Worm (Caenorhabditis elegans) whole organism, late embryonic: Measurements from ENCODE around the gene F53C3.4.

Experiments
- ama-1 ChIP-seq: fragments of 150-350 bp; optimal IDR thresholded peaks from 2 replicates; lab custom pipeline; 2014
- ceh-22 ChIP-seq: sonication (generic microtip); optimal IDR thresholded peaks from 2 replicates; lab custom pipeline; 2017; ENCODE audit warnings: missing biosample characterization, missing genetic modification characterization
- ceh-48 ChIP-seq: sonication (generic microtip); optimal IDR thresholded peaks from 2 replicates; lab custom pipeline; 2016; ENCODE audit warnings: missing genetic modification characterization, inconsistent platforms, missing compliant biosample characterization
- ceh-9 ChIP-seq: sonication (generic microtip); optimal IDR thresholded peaks from 2 replicates; lab custom pipeline; 2016; ENCODE audit warnings: mild to moderate bottlenecking, missing genetic modification characterization, inconsistent platforms, missing compliant biosample characterization
- hlh-30 ChIP-seq: sonication (generic microtip); optimal IDR thresholded peaks from 2 replicates; lab custom pipeline; 2017; ENCODE audit warnings: antibody characterized with exemption, missing genetic modification characterization, missing compliant biosample characterization; ENCODE audit not compliant: insufficient read depth
- lin-11 ChIP-seq: fragments of 200-800 bp; sonication (Bioruptor generic); optimal IDR thresholded peaks from 2 replicates; lab custom pipeline; 2018; ENCODE audit warnings: mild to moderate bottlenecking, missing genetic modification characterization, missing compliant biosample characterization

ce11 chrII:3910737-3911136 is 9.5 kb downstream of the F53C3.4 start, which contains the start of gene bcmo-2:
- TF ChIP-seq ama-1 (no peak), ceh-9 (tag; lab: Kevin White, UChicago) (no peak), hlh-30 (tag; lab: Kevin White, UChicago) (no peak), ceh-48 (tag; lab: Kevin White, UChicago) (no peak), ceh-22 (tag; lab: Kevin White, UChicago) (no peak), lin-11 (tag; lab: Kevin White, UChicago) (no peak)
